Fruit fly (Drosophila melanogaster) whole organism, embryonic: Measurements from ENCODE around the gene Pdi.

Experiments
- Antp ChIP-seq: fragments of 200-800 bp; sonication (Bioruptor generic); optimal IDR thresholded peaks from 3 replicates; lab custom pipeline; 2016; ENCODE audit warnings: missing biosample characterization, missing genetic modification characterization
- Bgb ChIP-seq: fragments of 200-800 bp; sonication (Bioruptor generic); IDR thresholded peaks from 2 replicates; pipeline ENCODE4 v1.3.6; 2022; ENCODE audit warnings: missing biosample characterization, missing genetic modification characterization; ENCODE audit not compliant: partially characterized antibody
- CG11723 ChIP-seq: fragments of 200-800 bp; sonication (Bioruptor generic); optimal IDR thresholded peaks from 2 replicates; lab custom pipeline; 2017; ENCODE audit warnings: missing biosample characterization, mild to moderate bottlenecking, missing genetic modification characterization
- CG12744 ChIP-seq: fragments of 200-800 bp; sonication (Bioruptor generic); optimal IDR thresholded peaks from 2 replicates; lab custom pipeline; 2016; ENCODE audit warnings: missing biosample characterization, missing genetic modification characterization
- CG13775 ChIP-seq: fragments of 200-800 bp; sonication (Bioruptor generic); optimal IDR thresholded peaks from 3 replicates; lab custom pipeline; 2017; ENCODE audit warnings: missing biosample characterization, mild to moderate bottlenecking, missing genetic modification characterization
- CG14441 ChIP-seq: fragments of 200-800 bp; sonication (Bioruptor generic); IDR thresholded peaks from 2 replicates; pipeline ENCODE4 v1.3.6; 2022; ENCODE audit warnings: missing biosample characterization, missing genetic modification characterization
- CG15479 ChIP-seq: fragments of 200-800 bp; sonication (Bioruptor generic); optimal IDR thresholded peaks from 3 replicates; lab custom pipeline; 2019; ENCODE audit warnings: missing biosample characterization, mild to moderate bottlenecking, missing genetic modification characterization, moderate library complexity
- CG1602 ChIP-seq: fragments of 200-800 bp; sonication (Bioruptor generic); optimal IDR thresholded peaks from 3 replicates; lab custom pipeline; 2016; ENCODE audit warnings: missing biosample characterization, missing genetic modification characterization
- CG17328 ChIP-seq: fragments of 200-800 bp; sonication (Bioruptor generic); IDR thresholded peaks from 2 replicates; pipeline ENCODE4 v1.3.6; 2022; ENCODE audit warnings: missing biosample characterization, missing genetic modification characterization
- CG17385 ChIP-seq: fragments of 200-800 bp; sonication (Bioruptor generic); optimal IDR thresholded peaks from 3 replicates; lab custom pipeline; 2018; ENCODE audit warnings: missing biosample characterization, mild to moderate bottlenecking, missing genetic modification characterization
- CG30020 ChIP-seq: fragments of 200-800 bp; optimal IDR thresholded peaks from 2 replicates; lab custom pipeline; 2019; ENCODE audit warnings: missing biosample characterization, mild to moderate bottlenecking, missing genetic modification characterization, moderate library complexity
- CG33557 ChIP-seq: fragments of 200-800 bp; sonication (Bioruptor generic); optimal IDR thresholded peaks from 2 replicates; lab custom pipeline; 2019; ENCODE audit warnings: missing biosample characterization, mild to moderate bottlenecking, missing genetic modification characterization, moderate library complexity
- CG4707 ChIP-seq: fragments of 200-800 bp; sonication (Bioruptor generic); optimal IDR thresholded peaks from 2 replicates; lab custom pipeline; 2018; ENCODE audit warnings: missing biosample characterization, mild to moderate bottlenecking, missing genetic modification characterization, moderate library complexity
- CG4820 ChIP-seq: fragments of 200-800 bp; sonication (Bioruptor generic); optimal IDR thresholded peaks from 3 replicates; lab custom pipeline; 2016; ENCODE audit warnings: missing biosample characterization, missing genetic modification characterization
- CG4854 ChIP-seq: fragments of 200-800 bp; sonication (Bioruptor generic); optimal IDR thresholded peaks from 2 replicates; lab custom pipeline; 2016; ENCODE audit warnings: missing biosample characterization, missing genetic modification characterization, inconsistent platforms
- CG6175 ChIP-seq: fragments of 200-800 bp; sonication (Bioruptor generic); IDR thresholded peaks from 3 replicates; pipeline ENCODE4 v1.3.6; 2022; ENCODE audit warnings: missing biosample characterization, missing genetic modification characterization
- CG6765 ChIP-seq: fragments of 200-800 bp; sonication (Bioruptor generic); optimal IDR thresholded peaks from 3 replicates; lab custom pipeline; 2017; ENCODE audit warnings: missing biosample characterization, mild to moderate bottlenecking, missing genetic modification characterization
- CG7372 ChIP-seq: fragments of 200-800 bp; sonication (Bioruptor generic); IDR thresholded peaks from 2 replicates; pipeline ENCODE4 v1.3.6; 2022; ENCODE audit warnings: missing biosample characterization, missing genetic modification characterization
- CG7745 ChIP-seq: fragments of 200-800 bp; sonication (Bioruptor generic); optimal IDR thresholded peaks from 2 replicates; lab custom pipeline; 2018; ENCODE audit warnings: missing biosample characterization, mild to moderate bottlenecking, missing genetic modification characterization, moderate library complexity
- CG8359 ChIP-seq: fragments of 200-800 bp; sonication (Bioruptor generic); optimal IDR thresholded peaks from 2 replicates; lab custom pipeline; 2017; ENCODE audit warnings: missing biosample characterization, mild to moderate bottlenecking, missing genetic modification characterization, borderline replicate concordance
- CG8765 ChIP-seq: fragments of 200-800 bp; sonication (Bioruptor generic); IDR thresholded peaks from 2 replicates; pipeline ENCODE4 v1.3.6; 2022; ENCODE audit warnings: missing biosample characterization, missing genetic modification characterization
- CG8924 ChIP-seq: fragments of 200-800 bp; optimal IDR thresholded peaks from 3 replicates; lab custom pipeline; 2019; ENCODE audit warnings: missing biosample characterization, mild to moderate bottlenecking, missing genetic modification characterization, moderate library complexity
- Doc3 ChIP-seq: fragments of 200-800 bp; sonication (Bioruptor generic); IDR thresholded peaks from 3 replicates; pipeline ENCODE4 v1.3.6; 2022; ENCODE audit warnings: missing biosample characterization, missing genetic modification characterization; ENCODE audit not compliant: partially characterized antibody
- Drgx ChIP-seq: fragments of 200-800 bp; sonication (Bioruptor generic); IDR thresholded peaks from 2 replicates; pipeline ENCODE4 v1.3.6; 2022; ENCODE audit warnings: missing biosample characterization, missing genetic modification characterization
- E2f2 ChIP-seq: fragments of 200-800 bp; sonication (Bioruptor generic); IDR thresholded peaks from 2 replicates; pipeline ENCODE4 v1.3.6; 2022; ENCODE audit warnings: missing biosample characterization, missing genetic modification characterization
- MESR4 ChIP-seq: fragments of 200-800 bp; sonication (Bioruptor generic); optimal IDR thresholded peaks from 2 replicates; lab custom pipeline; 2018; ENCODE audit warnings: missing biosample characterization, mild to moderate bottlenecking, missing genetic modification characterization, moderate library complexity
- Meics ChIP-seq: fragments of 200-800 bp; sonication (Bioruptor generic); optimal IDR thresholded peaks from 2 replicates; lab custom pipeline; 2017; ENCODE audit warnings: missing biosample characterization, mild to moderate bottlenecking, missing genetic modification characterization
- Scr ChIP-seq: fragments of 200-800 bp; sonication (Bioruptor generic); IDR thresholded peaks from 2 replicates; pipeline ENCODE4 v1.3.6; 2022; ENCODE audit warnings: missing biosample characterization, missing genetic modification characterization; ENCODE audit not compliant: partially characterized antibody
- Ssrp ChIP-seq: fragments of 200-800 bp; sonication (Bioruptor generic); optimal IDR thresholded peaks from 2 replicates; lab custom pipeline; 2018; ENCODE audit warnings: missing biosample characterization, mild to moderate bottlenecking, missing genetic modification characterization, moderate library complexity
- ab ChIP-seq: fragments of 200-800 bp; sonication (Bioruptor generic); optimal IDR thresholded peaks from 2 replicates; lab custom pipeline; 2016; ENCODE audit warnings: missing biosample characterization, missing genetic modification characterization
- ac ChIP-seq: fragments of 200-800 bp; sonication (Bioruptor generic); optimal IDR thresholded peaks from 3 replicates; lab custom pipeline; 2017; ENCODE audit warnings: missing biosample characterization, mild to moderate bottlenecking, missing genetic modification characterization
- ara ChIP-seq: fragments of 200-800 bp; sonication (Bioruptor generic); IDR thresholded peaks from 2 replicates; pipeline ENCODE4 v1.3.6; 2022; ENCODE audit warnings: missing biosample characterization, missing genetic modification characterization
- br ChIP-seq: fragments of >200 bp; optimal IDR thresholded peaks from 2 replicates; lab custom pipeline; 2017
- chinmo ChIP-seq: fragments of 200-800 bp; sonication (Bioruptor generic); IDR thresholded peaks from 4 replicates; pipeline ENCODE4 v1.3.6; 2022; ENCODE audit warnings: missing biosample characterization, missing genetic modification characterization; ENCODE audit not compliant: partially characterized antibody
- crc ChIP-seq: fragments of 200-800 bp; sonication (Bioruptor generic); optimal IDR thresholded peaks from 2 replicates; lab custom pipeline; 2016; ENCODE audit warnings: missing biosample characterization, missing genetic modification characterization
- da ChIP-seq: fragments of 200-800 bp; sonication (Bioruptor generic); optimal IDR thresholded peaks from 2 replicates; lab custom pipeline; 2016; ENCODE audit warnings: missing biosample characterization, missing genetic modification characterization
- fd102C ChIP-seq: fragments of 200-800 bp; sonication (Bioruptor generic); optimal IDR thresholded peaks from 2 replicates; lab custom pipeline; 2018; ENCODE audit warnings: missing biosample characterization, mild to moderate bottlenecking, missing genetic modification characterization, moderate library complexity
- fd3F ChIP-seq: fragments of 200-800 bp; sonication (Bioruptor generic); optimal IDR thresholded peaks from 2 replicates; lab custom pipeline; 2018; ENCODE audit warnings: missing biosample characterization, mild to moderate bottlenecking, missing genetic modification characterization, moderate library complexity
- gcm2 ChIP-seq: fragments of 200-800 bp; sonication (Bioruptor generic); optimal IDR thresholded peaks from 2 replicates; lab custom pipeline; 2016; ENCODE audit warnings: missing biosample characterization, missing genetic modification characterization
- gfzf ChIP-seq: fragments of 200-800 bp; sonication (Bioruptor generic); optimal IDR thresholded peaks from 2 replicates; lab custom pipeline; 2016; ENCODE audit warnings: missing biosample characterization, mild to moderate bottlenecking, missing genetic modification characterization, moderate library complexity
- jumu ChIP-seq: fragments of 200-800 bp; sonication (Bioruptor generic); optimal IDR thresholded peaks from 3 replicates; lab custom pipeline; 2016; ENCODE audit warnings: missing biosample characterization, missing genetic modification characterization
- ken ChIP-seq: fragments of 200-800 bp; sonication (Bioruptor generic); IDR thresholded peaks from 3 replicates; pipeline ENCODE4 v1.3.6; 2022; ENCODE audit warnings: missing biosample characterization, missing genetic modification characterization
- lbe ChIP-seq: fragments of 200-800 bp; sonication (Bioruptor generic); optimal IDR thresholded peaks from 2 replicates; lab custom pipeline; 2016; ENCODE audit warnings: missing biosample characterization, mild to moderate bottlenecking, missing genetic modification characterization
- lmd ChIP-seq: fragments of 200-800 bp; sonication (Bioruptor generic); IDR thresholded peaks from 2 replicates; pipeline ENCODE4 v1.3.6; 2022; ENCODE audit warnings: missing biosample characterization, missing genetic modification characterization
- nau ChIP-seq: fragments of 200-800 bp; sonication (Bioruptor generic); optimal IDR thresholded peaks from 3 replicates; lab custom pipeline; 2017; ENCODE audit warnings: missing biosample characterization, mild to moderate bottlenecking, missing genetic modification characterization, missing genetic modification reagents
- nerfin-1 ChIP-seq: fragments of 200-800 bp; sonication (Bioruptor generic); optimal IDR thresholded peaks from 3 replicates; lab custom pipeline; 2019; ENCODE audit warnings: missing biosample characterization, mild to moderate bottlenecking, missing genetic modification characterization, moderate library complexity
- pho ChIP-seq: fragments of 200-800 bp; sonication (Bioruptor generic); optimal IDR thresholded peaks from 2 replicates; lab custom pipeline; 2016; ENCODE audit warnings: missing biosample characterization, missing genetic modification characterization
- repo ChIP-seq: fragments of 200-800 bp; sonication (Bioruptor generic); optimal IDR thresholded peaks from 2 replicates; lab custom pipeline; 2016; ENCODE audit warnings: missing biosample characterization, missing genetic modification characterization
- shn ChIP-seq: fragments of 200-800 bp; sonication (Bioruptor generic); optimal IDR thresholded peaks from 3 replicates; lab custom pipeline; 2016; ENCODE audit warnings: missing biosample characterization, missing genetic modification characterization
- tgo ChIP-seq: fragments of 200-800 bp; sonication (Bioruptor generic); IDR thresholded peaks from 3 replicates; pipeline ENCODE4 v1.3.6; 2022; ENCODE audit warnings: missing biosample characterization, missing genetic modification characterization

Pdi gene

dm6 chr3L:15102669-15103309 is 39.9 kb downstream of the Pdi start (continued):
- TF ChIP-seq E2f2 (GFP tag; lab: Robert Waterston, UW) (no peak), shn (GFP tag; lab: Kevin White, UChicago) (no peak), Ssrp (peak; percentile 11), CG17385 (GFP tag; lab: Kevin White, UChicago) (no peak), CG4820 (GFP tag; lab: Kevin White, UChicago) (no peak), nerfin-1 (no peak), CG7745 (tag; lab: Kevin White, UChicago) (no peak), CG6175 (GFP tag; lab: Robert Waterston, UW) (0 out of 3 replicates have a peak, but pooled peaks have one; percentile 21), Doc3 (GFP tag; lab: Robert Waterston, UW) (no peak), Bgb (no peak), CG7372 (GFP tag; lab: Robert Waterston, UW) (no peak), CG12744 (GFP tag; lab: Kevin White, UChicago) (no peak), ab (GFP tag; lab: Kevin White, UChicago) (no peak), Scr (no peak), CG17328 (GFP tag; lab: Robert Waterston, UW) (0 out of 2 replicates have a peak, but pooled peaks have one; percentile 14), pho (GFP tag; lab: Kevin White, UChicago) (no peak), fd3F (no peak), CG30020 (tag; lab: Kevin White, UChicago) (no peak), gfzf (GFP tag; lab: Kevin White, UChicago) (no peak), ara (no peak), lmd (GFP tag; lab: Robert Waterston, UW) (0 out of 2 replicates have a peak, but pooled peaks have one; percentile 21), CG4854 (GFP tag; lab: Kevin White, UChicago) (no peak), lbe (no peak), gcm2 (GFP tag; lab: Kevin White, UChicago) (no peak), CG8359 (GFP tag; lab: Kevin White, UChicago) (no peak), CG33557 (GFP tag; lab: Kevin White, UChicago) (no peak), Drgx (GFP tag; lab: Robert Waterston, UW) (no peak; the same call in 1 of the 2 replicates), repo (GFP tag; lab: Kevin White, UChicago) (no peak), da (GFP tag; lab: Kevin White, UChicago) (no peak), CG15479 (no peak), CG11723 (no peak), jumu (GFP tag; lab: Kevin White, UChicago) (no peak), ken (GFP tag; lab: Robert Waterston, UW) (no peak), nau (no peak), MESR4 (GFP tag; lab: Kevin White, UChicago) (no peak), CG4707 (GFP tag; lab: Kevin White, UChicago) (no peak), Antp (GFP tag; lab: Kevin White, UChicago) (no peak), ac (GFP tag; lab: Kevin White, UChicago) (no peak), Meics (no peak), br (lab: Kevin White, UChicago) (no peak), CG13775 (GFP tag; lab: Kevin White, UChicago) (no peak), tgo (GFP tag; lab: Robert Waterston, UW) (0 out of 3 replicates have a peak, but pooled peaks have one; percentile 26), CG1602 (GFP tag; lab: Kevin White, UChicago) (no peak), crc (GFP tag; lab: Kevin White, UChicago) (no peak), CG8924 (tag; lab: Kevin White, UChicago) (no peak), CG6765 (GFP tag; lab: Kevin White, UChicago) (no peak), CG14441 (GFP tag; lab: Robert Waterston, UW) (no peak), CG8765 (GFP tag; lab: Robert Waterston, UW) (no peak), chinmo (GFP tag; lab: Robert Waterston, UW) (0 out of 4 replicates have a peak, but pooled peaks have one; percentile 45), fd102C (GFP tag; lab: Kevin White, UChicago) (no peak)
